Fruit fly (Drosophila melanogaster) whole organism, larva: Measurements from ENCODE around the gene CG13970.

ENCODE experiments used
- noc ChIP-seq: fragments of 200-800 bp; sonication (Bioruptor generic); optimal IDR thresholded peaks from 3 replicates; lab custom pipeline; 2019; ENCODE audit warnings: missing biosample characterization, mild to moderate bottlenecking, missing genetic modification characterization, moderate library complexity

The CG13970 gene

dm6 chr2L:20104050-20104449 lies at the start of gene CG13970:
Gene CG13970 (minus strand): TSS chr2L:20104150.
- no peak for TF ChIP-seq noc (tag; lab: Kevin White, UChicago)

dm6 chr2L:20148368-20148767 lies 44.4 kb upstream of the CG13970 start:
- TF ChIP-seq noc (tag; lab: Kevin White, UChicago) = no peak

- TF ChIP-seq noc (tag; lab: Kevin White, UChicago) = no peak
Observed at dm6 chr2L:20146218-20146617, 42.3 kb upstream of the CG13970 start.

dm6 chr2L:20134823-20135222 lies 30.9 kb upstream of the CG13970 start, which contains the start of gene CG10651:
Gene CG10651 (minus strand): TSS chr2L:20134923.
- no peak for TF ChIP-seq noc (tag; lab: Kevin White, UChicago)

- no peak for TF ChIP-seq noc (tag; lab: Kevin White, UChicago)
Observed at dm6 chr2L:20121233-20121551, 17.2 kb upstream of the CG13970 start.

dm6 chr2L:20120388-20121232 lies 16.7 kb upstream of the CG13970 start:
- no peak for TF ChIP-seq noc (tag; lab: Kevin White, UChicago)

dm6 chr2L:20117752-20118151 lies 13.8 kb upstream of the CG13970 start:
- TF ChIP-seq noc (tag; lab: Kevin White, UChicago) = no peak

- no peak for TF ChIP-seq noc (tag; lab: Kevin White, UChicago)
Observed at dm6 chr2L:20115865-20116264, 11.9 kb upstream of the CG13970 start.

dm6 chr2L:20106595-20106994 lies 2.6 kb upstream of the CG13970 start:
- no peak for TF ChIP-seq noc (tag; lab: Kevin White, UChicago)

- TF ChIP-seq noc (tag; lab: Kevin White, UChicago) = no peak
Observed at dm6 chr2L:20104526-20104925, 576 bp upstream of the CG13970 start.

dm6 chr2L:20098194-20098593 lies 5.8 kb downstream of the CG13970 start:
- TF ChIP-seq noc (tag; lab: Kevin White, UChicago) = peak; percentile 20

- no peak for TF ChIP-seq noc (tag; lab: Kevin White, UChicago)
Observed at dm6 chr2L:20097773-20098172, 6.2 kb downstream of the CG13970 start.

- peak; percentile 13 for TF ChIP-seq noc (tag; lab: Kevin White, UChicago)
Observed at dm6 chr2L:20097105-20097631, 6.8 kb downstream of the CG13970 start, which contains the start of the genes mRpS18B and Kua. Gene mRpS18B (minus strand): TSS chr2L:20097253. Gene Kua (plus strand): TSS chr2L:20097581.

- TF ChIP-seq noc (tag; lab: Kevin White, UChicago) = peak; percentile 22
Observed at dm6 chr2L:20093794-20094193, 10.2 kb downstream of the CG13970 start, which contains the start of the genes Taf13 and nesd. Gene Taf13 (minus strand): TSS chr2L:20093849. Gene nesd (plus strand): TSS chr2L:20093972.

- peak; percentile 99 for TF ChIP-seq noc (tag; lab: Kevin White, UChicago)
Observed at dm6 chr2L:20091094-20091679, 12.8 kb downstream of the CG13970 start, which contains the start of the genes CG10747 and Pyroxd1. Gene CG10747 (minus strand): TSS chr2L:20091348. Gene Pyroxd1 (plus strand): TSS chr2L:20091435.
